Worm (Caenorhabditis elegans): ENCODE data around the gene nas-39.

DNA sequence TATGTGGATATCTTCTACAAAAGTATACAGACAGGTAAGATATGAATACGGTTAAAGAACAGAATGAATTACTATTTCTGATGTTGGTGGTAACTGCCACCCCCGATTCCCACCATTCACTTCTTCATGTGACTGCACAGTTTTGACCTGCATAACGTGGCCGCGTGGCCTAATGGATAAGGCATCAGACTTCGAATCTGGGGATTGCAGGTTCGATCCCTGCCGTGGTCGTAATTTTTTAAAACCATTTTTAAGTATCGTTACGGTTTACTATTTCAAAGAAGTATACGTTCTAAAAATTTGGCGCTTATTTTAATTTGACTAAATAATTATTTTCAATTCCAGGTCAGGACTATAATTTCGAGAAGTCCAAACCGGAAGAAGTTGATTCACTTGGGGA, 4.6 kb downstream of the nas-39 start:
- TF ChIP-seq snpc-4 (tag; optimal IDR thresholded peaks at IDR 0.05) (no peak), nhr-237 (tag; optimal IDR thresholded peaks at IDR 0.05) (no peak), unc-39 (tag; optimal IDR thresholded peaks at IDR 0.05) (no peak), unc-62 (GFP tag; optimal IDR thresholded peaks at IDR 0.05) (no peak)

All from whole organism, mixed stage, embryonic.